Worm (Caenorhabditis elegans) whole organism, young adult: ENCODE data around the gene ced-4.

ENCODE experiments used
- C06A6.2 ChIP-seq: fragments of 200-800 bp; sonication (Bioruptor generic); conservative IDR thresholded peaks from 2 replicates; pipeline ENCODE4 v1.3.6; 2022; ENCODE audit warnings: missing genetic modification characterization, missing compliant biosample characterization
- F10E7.11 ChIP-seq: sonication (generic microtip); optimal IDR thresholded peaks from 2 replicates; lab custom pipeline; 2017; ENCODE audit warnings: mild to moderate bottlenecking, missing genetic modification characterization, moderate library complexity, missing compliant biosample characterization
- F22D6.2 ChIP-seq: sonication (generic microtip); optimal IDR thresholded peaks from 2 replicates; lab custom pipeline; 2016; ENCODE audit warnings: mild to moderate bottlenecking, missing genetic modification characterization, missing compliant biosample characterization
- T07F8.4 ChIP-seq: sonication (generic microtip); optimal IDR thresholded peaks from 2 replicates; lab custom pipeline; 2016; ENCODE audit warnings: mild to moderate bottlenecking, missing genetic modification characterization, moderate library complexity, missing compliant biosample characterization
- akir-1 ChIP-seq: fragments of 200-800 bp; sonication (Bioruptor generic); optimal IDR thresholded peaks from 2 replicates; lab custom pipeline; 2018; ENCODE audit warnings: mild to moderate bottlenecking, missing genetic modification characterization, moderate library complexity, missing compliant biosample characterization
- aptf-3 ChIP-seq: fragments of 200-800 bp; sonication (Bioruptor generic); IDR thresholded peaks from 2 replicates; pipeline ENCODE4 v1.3.6; 2022; ENCODE audit warnings: missing genetic modification characterization, missing compliant biosample characterization
- attf-3 ChIP-seq: fragments of 200-800 bp; sonication (Bioruptor generic); conservative IDR thresholded peaks from 2 replicates; pipeline ENCODE4 v1.3.6; 2022; ENCODE audit warnings: missing genetic modification reagents, missing genetic modification characterization, missing compliant biosample characterization
- bed-2 ChIP-seq: fragments of 200-800 bp; sonication (Bioruptor generic); IDR thresholded peaks from 2 replicates; pipeline ENCODE4 v1.3.6; 2022; ENCODE audit warnings: missing genetic modification reagents, missing genetic modification characterization, missing compliant biosample characterization
- cebp-2 ChIP-seq: fragments of 200-800 bp; sonication (Bioruptor generic); IDR thresholded peaks from 2 replicates; pipeline ENCODE4 v1.3.6; 2022; ENCODE audit warnings: missing genetic modification characterization, missing compliant biosample characterization
- ceh-79 ChIP-seq: sonication (generic microtip); optimal IDR thresholded peaks from 2 replicates; lab custom pipeline; 2017; ENCODE audit warnings: mild to moderate bottlenecking, missing genetic modification characterization, missing compliant biosample characterization
- ceh-91 ChIP-seq: fragments of 200-800 bp; sonication (Bioruptor generic); IDR thresholded peaks from 2 replicates; pipeline ENCODE4 v1.3.6; 2022; ENCODE audit warnings: missing genetic modification reagents, missing genetic modification characterization, missing compliant biosample characterization
- egl-44 ChIP-seq: fragments of 200-800 bp; sonication (Bioruptor generic); IDR thresholded peaks from 2 replicates; pipeline ENCODE4 v1.3.6; 2022; ENCODE audit warnings: missing genetic modification reagents, missing genetic modification characterization, missing compliant biosample characterization
- ekl-4 ChIP-seq: fragments of 200-800 bp; sonication (Bioruptor generic); IDR thresholded peaks from 2 replicates; pipeline ENCODE4 v1.3.6; 2022; ENCODE audit warnings: missing genetic modification reagents, missing genetic modification characterization, missing compliant biosample characterization
- ets-4 ChIP-seq: fragments of 200-800 bp; sonication (Bioruptor generic); optimal IDR thresholded peaks from 2 replicates; lab custom pipeline; 2018; ENCODE audit warnings: mild to moderate bottlenecking, missing genetic modification characterization, missing compliant biosample characterization
- hsf-1 ChIP-seq: fragments of 200-800 bp; sonication (Bioruptor generic); IDR thresholded peaks from 2 replicates; pipeline ENCODE4 v1.3.6; 2022; ENCODE audit warnings: missing genetic modification reagents, missing genetic modification characterization, missing compliant biosample characterization
- let-526 ChIP-seq: fragments of 200-800 bp; sonication (Bioruptor generic); IDR thresholded peaks from 2 replicates; pipeline ENCODE4 v1.3.6; 2022; ENCODE audit warnings: missing genetic modification reagents, missing genetic modification characterization, missing compliant biosample characterization
- lin-26 ChIP-seq: fragments of 200-800 bp; sonication (Bioruptor generic); IDR thresholded peaks from 2 replicates; pipeline ENCODE4 v1.3.6; 2022; ENCODE audit warnings: missing genetic modification reagents, missing genetic modification characterization, missing compliant biosample characterization
- lin-35 ChIP-seq, 3 experiments: fragments of 150-350 bp in 2 of 3; sonication (generic microtip) in 1 of 3; optimal IDR thresholded peaks; 2 replicates each; lab custom pipeline; 2014 to 2018; ENCODE audit warnings: missing biosample characterization in 3 of 3, missing genetic modification characterization in 3 of 3, missing genetic modification reagents in 3 of 3
- lin-40 ChIP-seq: sonication (generic microtip); optimal IDR thresholded peaks from 2 replicates; lab custom pipeline; 2016; ENCODE audit warnings: missing genetic modification characterization, mild to moderate bottlenecking, missing compliant biosample characterization, missing genotype, missing genetic modification reagents
- madf-3 ChIP-seq: fragments of 200-800 bp; sonication (Bioruptor generic); IDR thresholded peaks from 2 replicates; pipeline ENCODE4 v1.3.6; 2022; ENCODE audit warnings: missing genetic modification reagents, missing genetic modification characterization, missing compliant biosample characterization
- madf-6 ChIP-seq: fragments of 200-800 bp; sonication (Bioruptor generic); IDR thresholded peaks from 2 replicates; pipeline ENCODE4 v1.3.6; 2022; ENCODE audit warnings: missing genetic modification reagents, missing genetic modification characterization, missing compliant biosample characterization
- mel-28 ChIP-seq: sonication (generic microtip); optimal IDR thresholded peaks from 2 replicates; lab custom pipeline; 2016; ENCODE audit warnings: borderline replicate concordance, mild to moderate bottlenecking, missing genetic modification characterization, missing compliant biosample characterization
- mes-4 ChIP-seq: sonication (generic microtip); optimal IDR thresholded peaks from 2 replicates; lab custom pipeline; 2016; ENCODE audit warnings: missing genotype, missing genetic modification characterization, missing compliant biosample characterization
- nfya-2 ChIP-seq: fragments of 200-800 bp; sonication (Bioruptor generic); IDR thresholded peaks from 2 replicates; pipeline ENCODE4 v1.3.6; 2022; ENCODE audit warnings: missing genetic modification reagents, missing genetic modification characterization, missing compliant biosample characterization
- rec-8 ChIP-seq, 2 experiments: sonication (generic microtip); optimal IDR thresholded peaks; 2 replicates each; lab custom pipeline; 2016; ENCODE audit warnings: mild to moderate bottlenecking in 2 of 2, missing genetic modification characterization in 2 of 2, missing genetic modification reagents in 2 of 2, missing genotype in 2 of 2, missing biosample characterization in 1 of 2, missing compliant biosample characterization in 1 of 2, moderate library complexity in 1 of 2
- rpc-1 ChIP-seq, 2 experiments: fragments of 150-350 bp in 1 of 2; sonication (generic microtip) in 1 of 2; optimal IDR thresholded peaks; 2 replicates each; lab custom pipeline; 2014 to 2018; ENCODE audit warnings: missing biosample characterization in 1 of 2, missing genetic modification characterization in 1 of 2, missing genetic modification reagents in 1 of 2, missing genotype in 1 of 2
- sdz-38 ChIP-seq: sonication (generic microtip); optimal IDR thresholded peaks from 2 replicates; lab custom pipeline; 2016; ENCODE audit warnings: missing genotype, missing genetic modification characterization, missing compliant biosample characterization
- sea-2 ChIP-seq: fragments of 200-800 bp; sonication (Bioruptor generic); IDR thresholded peaks from 2 replicates; pipeline ENCODE4 v1.3.6; 2022; ENCODE audit warnings: missing genetic modification characterization, missing compliant biosample characterization
- snpc-3.4 ChIP-seq: sonication (generic microtip); optimal IDR thresholded peaks from 2 replicates; lab custom pipeline; 2017; ENCODE audit warnings: missing genetic modification characterization, mild to moderate bottlenecking, missing compliant biosample characterization, antibody characterized with exemption, moderate library complexity, missing genotype, missing genetic modification reagents
- unc-130 ChIP-seq: sonication (generic microtip); optimal IDR thresholded peaks from 2 replicates; lab custom pipeline; 2016; ENCODE audit warnings: missing genetic modification reagents, missing genetic modification characterization, missing compliant biosample characterization
- ztf-25 ChIP-seq: fragments of 200-800 bp; sonication (Bioruptor generic); IDR thresholded peaks from 2 replicates; pipeline ENCODE4 v1.3.6; 2022; ENCODE audit warnings: missing genetic modification reagents, missing genetic modification characterization, missing compliant biosample characterization
- ztf-26 ChIP-seq: sonication (generic microtip); optimal IDR thresholded peaks from 2 replicates; lab custom pipeline; 2017; ENCODE audit warnings: missing genetic modification characterization, missing compliant biosample characterization
- ztf-3 ChIP-seq: fragments of 200-800 bp; sonication (Bioruptor generic); optimal IDR thresholded peaks from 2 replicates; lab custom pipeline; 2018; ENCODE audit warnings: mild to moderate bottlenecking, missing genetic modification characterization, missing compliant biosample characterization

ced-4 gene

ce11 chrIII:4856992-4857391, 4.9 kb downstream of the ced-4 start:
- TF ChIP-seq lin-40 (tag; lab: Kevin White, UChicago) (no peak), rec-8 (tag; optimal IDR thresholded peaks at IDR 0.05; lab: Kevin White, UChicago) (no peak), let-526 (GFP tag; lab: Robert Waterston, UW) (no peak), hsf-1 (GFP tag; lab: Robert Waterston, UW) (no peak), ceh-91 (GFP tag; lab: Robert Waterston, UW) (no peak), ztf-26 (tag; lab: Kevin White, UChicago) (no peak), aptf-3 (GFP tag; lab: Robert Waterston, UW) (no peak), nfya-2 (GFP tag; lab: Robert Waterston, UW) (no peak), ekl-4 (no peak), F10E7.11 (tag; lab: Kevin White, UChicago) (no peak), lin-26 (GFP tag; lab: Robert Waterston, UW) (no peak), lin-35 (GFP tag; optimal IDR thresholded peaks at IDR 0.05; lab: Kevin White, UChicago) (no peak), bed-2 (GFP tag; lab: Robert Waterston, UW) (no peak), sdz-38 (tag; lab: Kevin White, UChicago) (no peak), ets-4 (GFP tag; lab: Kevin White, UChicago) (no peak), T07F8.4 (tag; lab: Kevin White, UChicago) (no peak), cebp-2 (GFP tag; lab: Robert Waterston, UW) (no peak), ceh-79 (tag; lab: Kevin White, UChicago) (no peak), akir-1 (GFP tag; lab: Kevin White, UChicago) (no peak)

ce11 chrIII:4859039-4859438, 6.9 kb downstream of the ced-4 start, which contains the start of gene C35D10.6:
Gene C35D10.6 (plus strand): TSS chrIII:4859339.
- no peak for TF ChIP-seq F10E7.11 (tag; lab: Kevin White, UChicago)
- TF ChIP-seq mes-4 (tag; lab: Kevin White, UChicago), result no peak
- TF ChIP-seq C06A6.2 (GFP tag; lab: Robert Waterston, UW), result no peak
- TF ChIP-seq ets-4 (GFP tag; lab: Kevin White, UChicago), result no peak
- no peak for TF ChIP-seq madf-3 (GFP tag; lab: Robert Waterston, UW)
- TF ChIP-seq mel-28 (tag; lab: Kevin White, UChicago), result no peak
- TF ChIP-seq ztf-3 (GFP tag; lab: Kevin White, UChicago), result no peak
- TF ChIP-seq madf-6 (GFP tag; lab: Robert Waterston, UW), result no peak
- no peak for TF ChIP-seq attf-3 (GFP tag; lab: Robert Waterston, UW)
- no peak for TF ChIP-seq ztf-25
- no peak for TF ChIP-seq rpc-1 (optimal IDR thresholded peaks at IDR 0.05; lab: Kevin White, UChicago)
- no peak for TF ChIP-seq rpc-1 (tag; optimal IDR thresholded peaks at IDR 0.05; lab: Kevin White, UChicago)
- TF ChIP-seq nfya-2 (GFP tag; lab: Robert Waterston, UW), result no peak
- no peak for TF ChIP-seq sea-2 (GFP tag; lab: Robert Waterston, UW)
- TF ChIP-seq egl-44 (GFP tag; lab: Robert Waterston, UW), result no peak
- no peak for TF ChIP-seq F22D6.2 (tag; lab: Kevin White, UChicago)
- TF ChIP-seq hsf-1 (GFP tag; lab: Robert Waterston, UW), result no peak
- TF ChIP-seq snpc-3.4 (tag; lab: Kevin White, UChicago), result no peak
- no peak for TF ChIP-seq lin-35 (GFP tag; optimal IDR thresholded peaks at IDR 0.05; lab: Kevin White, UChicago)

ce11 chrIII:4861744-4862401, 9.7 kb downstream of the ced-4 start, which contains the start of the genes C35D10.10 and C35D10.5:
Gene C35D10.10 (minus strand): TSS chrIII:4861794.
Gene C35D10.5 (plus strand): TSS chrIII:4862351.
- TF ChIP-seq rec-8 (tag; optimal IDR thresholded peaks at IDR 0.05; lab: Kevin White, UChicago) (peak in 1 of 2 experiments; percentile 20), ztf-3 (GFP tag; lab: Kevin White, UChicago) (no peak), unc-130 (peak; percentile 10)
